Worm (Caenorhabditis elegans): ENCODE data around the gene best-19.

- TF ChIP-seq nhr-2 (tag; optimal IDR thresholded peaks at IDR 0.05), result no peak
- TF ChIP-seq lin-13 (tag; optimal IDR thresholded peaks at IDR 0.05), result no peak
- TF ChIP-seq sptf-1 (tag; optimal IDR thresholded peaks at IDR 0.05), result no peak
- no peak for TF ChIP-seq sem-2 (GFP tag; optimal IDR thresholded peaks at IDR 0.05)
- no peak for TF ChIP-seq elt-3 (tag; optimal IDR thresholded peaks at IDR 0.05)
Observed at ce11 chrIV:314475-314874, 31.0 kb downstream of the best-19 start.
